Fruit fly (Drosophila melanogaster): ENCODE data around the gene NetA.

The NetA gene

DNA sequence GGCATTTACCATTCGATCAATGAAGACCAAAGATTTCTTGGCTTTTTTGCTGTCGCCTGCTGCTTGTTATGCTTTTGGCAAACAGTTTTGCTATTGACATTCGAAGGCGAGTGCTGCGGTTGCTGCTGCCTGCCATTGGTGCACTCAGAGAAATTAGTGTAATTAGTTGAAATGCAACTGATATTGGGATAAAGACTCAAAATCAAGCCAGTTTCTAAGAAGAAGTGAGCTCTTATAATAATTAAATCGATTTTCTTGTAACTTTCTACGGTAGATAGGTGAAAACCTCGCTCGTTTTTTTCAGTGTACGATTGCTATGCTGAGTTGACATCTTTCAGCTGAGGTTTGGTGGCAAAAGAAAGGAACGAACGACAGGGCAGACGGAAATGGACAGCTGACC lies 32.3 kb downstream of the NetA start (continued):
- TF ChIP-seq CG1792 (GFP tag; optimal IDR thresholded peaks at IDR 0.05) (no peak), CG32772 (GFP tag; IDR thresholded peaks at IDR 0.05) (no peak), CG10431 (GFP tag; optimal IDR thresholded peaks at IDR 0.05) (no peak), CG12744 (GFP tag; optimal IDR thresholded peaks at IDR 0.05) (no peak), NC2α (GFP tag; optimal IDR thresholded peaks at IDR 0.05) (no peak), CG12299 (tag; optimal IDR thresholded peaks at IDR 0.05) (no peak), Rfx (GFP tag; IDR thresholded peaks at IDR 0.05) (no peak), HmgD (GFP tag; optimal IDR thresholded peaks at IDR 0.05) (no peak), onecut (GFP tag; IDR thresholded peaks at IDR 0.05) (no peak), CG14441 (GFP tag; IDR thresholded peaks at IDR 0.05) (no peak)

DNA sequence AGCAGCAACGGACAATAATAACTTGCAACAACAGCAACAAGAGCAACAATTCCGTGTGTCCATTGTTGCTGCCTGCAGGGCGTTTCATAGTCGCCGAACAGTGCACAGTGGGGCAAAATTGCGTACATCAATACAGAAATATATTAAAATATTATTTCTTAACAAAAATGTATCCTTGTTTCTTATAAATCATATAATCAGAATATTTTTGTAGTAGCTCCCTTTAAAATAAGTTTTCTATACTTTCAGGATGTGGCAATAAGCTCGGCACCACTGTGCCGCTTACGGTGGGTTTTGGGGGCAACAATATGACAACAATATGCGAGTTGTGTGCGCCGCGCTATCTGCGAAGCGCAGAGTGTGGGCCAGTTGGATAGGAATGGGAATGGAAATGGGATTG lies 41.4 kb downstream of the NetA start:
- TF ChIP-seq zfh1 (GFP tag; IDR thresholded peaks at IDR 0.05) (peak; percentile 88), her (GFP tag; optimal IDR thresholded peaks at IDR 0.05) (no peak), Dfd (GFP tag; optimal IDR thresholded peaks at IDR 0.05) (no peak), grau (tag; optimal IDR thresholded peaks at IDR 0.05) (peak; percentile 77), Bgb (GFP tag; IDR thresholded peaks at IDR 0.05; ENCODE audit: partially characterized antibody) (no peak), CG9215 (GFP tag; IDR thresholded peaks at IDR 0.05) (peak; percentile 38; the same call in 1 of the 2 replicates), ems (GFP tag; optimal IDR thresholded peaks at IDR 0.05) (peak; percentile 43), Ets97D (GFP tag; optimal IDR thresholded peaks at IDR 0.05) (peak; percentile 6), mld (GFP tag; IDR thresholded peaks at IDR 0.05; ENCODE audit: partially characterized antibody) (no peak), Elba2 (GFP tag; optimal IDR thresholded peaks at IDR 0.05) (peak; percentile 14), dan (GFP tag; IDR thresholded peaks at IDR 0.05) (peak; percentile 31; the same call in 1 of the 2 replicates), Myb (GFP tag; optimal IDR thresholded peaks at IDR 0.05) (no peak), lilli (GFP tag; optimal IDR thresholded peaks at IDR 0.05) (peak; percentile 31), CG6654 (GFP tag; optimal IDR thresholded peaks at IDR 0.05) (peak; percentile 52), Med (GFP tag) (peak; percentile 76), CG17612 (GFP tag; IDR thresholded peaks at IDR 0.05) (peak; percentile 48; the same call in 1 of the 2 replicates), abd-A (tag; optimal IDR thresholded peaks at IDR 0.05) (no peak), tx (GFP tag; optimal IDR thresholded peaks at IDR 0.05) (no peak), CG16863 (GFP tag; optimal IDR thresholded peaks at IDR 0.05) (peak; percentile 10), Optix (GFP tag; IDR thresholded peaks at IDR 0.05) (peak; percentile 77), CG11504 (tag; optimal IDR thresholded peaks at IDR 0.05) (peak; percentile 88), CG18764 (GFP tag; optimal IDR thresholded peaks at IDR 0.05) (peak; percentile 48), luna (GFP tag; optimal IDR thresholded peaks at IDR 0.05) (no peak), btn (GFP tag; optimal IDR thresholded peaks at IDR 0.05) (no peak), ATbp (GFP tag; optimal IDR thresholded peaks at IDR 0.05) (peak; percentile 89), MESR4 (GFP tag; optimal IDR thresholded peaks at IDR 0.05) (peak; percentile 1), prd (optimal IDR thresholded peaks at IDR 0.05) (no peak), prd (GFP tag; IDR thresholded peaks at IDR 0.05) (peak; percentile 92), CG10543 (GFP tag; optimal IDR thresholded peaks at IDR 0.05) (no peak), Meics (GFP tag; optimal IDR thresholded peaks at IDR 0.05) (peak; percentile 48), wdn (GFP tag; IDR thresholded peaks at IDR 0.05) (no peak), CG17359 (tag; optimal IDR thresholded peaks at IDR 0.05) (peak; percentile 89), insv (GFP tag; optimal IDR thresholded peaks at IDR 0.05) (no peak), tup (GFP tag; optimal IDR thresholded peaks at IDR 0.05) (no peak), odd (GFP tag; optimal IDR thresholded peaks at IDR 0.05) (peak; percentile 74), Hmx (GFP tag; optimal IDR thresholded peaks at IDR 0.05) (no peak), HmgD (GFP tag; optimal IDR thresholded peaks at IDR 0.05) (no peak), D (optimal IDR thresholded peaks at IDR 0.05) (no peak), D (GFP tag; optimal IDR thresholded peaks at IDR 0.05) (peak; percentile 86), nerfin-1 (tag; optimal IDR thresholded peaks at IDR 0.05) (peak; percentile 79), Doc2 (GFP tag; IDR thresholded peaks at IDR 0.05) (no peak), Mrtf (GFP tag; IDR thresholded peaks at IDR 0.05) (peak; percentile 74), CG4854 (GFP tag; optimal IDR thresholded peaks at IDR 0.05) (no peak)
